Worm (Caenorhabditis elegans): ENCODE measurements around the gene Y66D12A.21.

- TF ChIP-seq him-1 (tag; optimal IDR thresholded peaks at IDR 0.05), result no peak
- TF ChIP-seq W03F9.2 (tag; optimal IDR thresholded peaks at IDR 0.05), result no peak
- TF ChIP-seq dao-5 (tag; optimal IDR thresholded peaks at IDR 0.05), result no peak
Observed at ce11 chrIII:11534624-11535079, 29.6 kb upstream of the Y66D12A.21 start, which contains the start of gene nrps-1.

All from whole organism, L4/young adult.